Fruit fly (Drosophila melanogaster) whole organism, embryonic: ENCODE measurements around the gene CG17376.

Experiments
- Ada2b ChIP-seq: fragments of 200-800 bp; sonication (Bioruptor generic); IDR thresholded peaks from 2 replicates; pipeline ENCODE4 v1.3.6; 2022; ENCODE audit warnings: missing biosample characterization, missing genetic modification characterization
- B-H2 ChIP-seq: fragments of 200-800 bp; sonication (Bioruptor generic); optimal IDR thresholded peaks from 2 replicates; lab custom pipeline; 2018; ENCODE audit warnings: missing biosample characterization, mild to moderate bottlenecking, missing genetic modification characterization
- CG11247 ChIP-seq: fragments of 200-800 bp; sonication (Bioruptor generic); IDR thresholded peaks from 2 replicates; pipeline ENCODE4 v1.3.6; 2022; ENCODE audit warnings: missing biosample characterization, missing genetic modification characterization
- CG11456 ChIP-seq: fragments of 200-800 bp; sonication (Bioruptor generic); IDR thresholded peaks from 3 replicates; pipeline ENCODE4 v1.3.6; 2022; ENCODE audit warnings: missing biosample characterization, missing genetic modification characterization
- CG14014 ChIP-seq: fragments of 200-800 bp; sonication (Bioruptor generic); IDR thresholded peaks from 2 replicates; pipeline ENCODE4 v1.3.6; 2022; ENCODE audit warnings: missing biosample characterization, missing genetic modification characterization
- CG14050 ChIP-seq: fragments of 200-800 bp; sonication (Bioruptor generic); IDR thresholded peaks from 3 replicates; pipeline ENCODE4 v1.3.6; 2022; ENCODE audit warnings: missing biosample characterization, missing genetic modification characterization
- CG15269 ChIP-seq: fragments of 200-800 bp; sonication (Bioruptor generic); optimal IDR thresholded peaks from 2 replicates; lab custom pipeline; 2018; ENCODE audit warnings: missing biosample characterization, mild to moderate bottlenecking, missing genetic modification characterization, moderate library complexity
- CG16779 ChIP-seq: fragments of 200-800 bp; sonication (Bioruptor generic); IDR thresholded peaks from 2 replicates; pipeline ENCODE4 v1.3.6; 2022; ENCODE audit warnings: missing biosample characterization, missing genetic modification characterization
- CG16813 ChIP-seq: fragments of 200-800 bp; sonication (Bioruptor generic); IDR thresholded peaks from 3 replicates; pipeline ENCODE4 v1.3.6; 2022; ENCODE audit warnings: missing biosample characterization, missing genetic modification characterization; ENCODE audit not compliant: partially characterized antibody
- CG1792 ChIP-seq: fragments of 200-800 bp; sonication (Bioruptor generic); optimal IDR thresholded peaks from 2 replicates; lab custom pipeline; 2016; ENCODE audit warnings: missing biosample characterization, missing genetic modification characterization
- CG2712 ChIP-seq: fragments of 200-800 bp; optimal IDR thresholded peaks from 3 replicates; lab custom pipeline; 2019; ENCODE audit warnings: missing biosample characterization, mild to moderate bottlenecking, missing genetic modification characterization, moderate library complexity
- CG30020 ChIP-seq: fragments of 200-800 bp; optimal IDR thresholded peaks from 2 replicates; lab custom pipeline; 2019; ENCODE audit warnings: missing biosample characterization, mild to moderate bottlenecking, missing genetic modification characterization, moderate library complexity
- CG31365 ChIP-seq: fragments of 200-800 bp; sonication (Bioruptor generic); optimal IDR thresholded peaks from 2 replicates; lab custom pipeline; 2018; ENCODE audit warnings: missing biosample characterization, mild to moderate bottlenecking, missing genetic modification characterization
- CG32772 ChIP-seq: fragments of 200-800 bp; sonication (Bioruptor generic); IDR thresholded peaks from 2 replicates; pipeline ENCODE4 v1.3.6; 2022; ENCODE audit warnings: missing biosample characterization, missing genetic modification characterization
- CG33213 ChIP-seq: fragments of 200-800 bp; sonication (Bioruptor generic); optimal IDR thresholded peaks from 3 replicates; lab custom pipeline; 2016; ENCODE audit warnings: missing biosample characterization, missing genetic modification characterization
- CG6813 ChIP-seq: fragments of 200-800 bp; sonication (Bioruptor generic); optimal IDR thresholded peaks from 2 replicates; lab custom pipeline; 2017; ENCODE audit warnings: missing biosample characterization, missing genetic modification characterization, mild to moderate bottlenecking, moderate library complexity, missing genetic modification reagents
- CG7963 ChIP-seq: fragments of 200-800 bp; sonication (Bioruptor generic); IDR thresholded peaks from 3 replicates; pipeline ENCODE4 v1.3.6; 2022; ENCODE audit warnings: missing biosample characterization, missing genetic modification characterization; ENCODE audit not compliant: partially characterized antibody
- CG8290 ChIP-seq, 3 experiments: fragments of 200-800 bp; sonication (Bioruptor generic); optimal IDR thresholded peaks; 2 replicates each; lab custom pipeline; 2016 to 2019; ENCODE audit warnings: missing biosample characterization in 3 of 3, missing genetic modification characterization in 3 of 3, mild to moderate bottlenecking in 2 of 3, moderate library complexity in 1 of 3
- CG8478 ChIP-seq: fragments of >200 bp; optimal IDR thresholded peaks from 2 replicates; lab custom pipeline; 2018
- Dad ChIP-seq: fragments of 200-800 bp; sonication (Bioruptor generic); optimal IDR thresholded peaks from 3 replicates; lab custom pipeline; 2016; ENCODE audit warnings: missing biosample characterization, missing genetic modification characterization
- Dfd ChIP-seq, 2 experiments: fragments of >200 bp; optimal IDR thresholded peaks; 2 replicates each; lab custom pipeline; 2017; ENCODE audit warnings: missing biosample characterization in 2 of 2, missing genetic modification characterization in 2 of 2
- Fer1 ChIP-seq: fragments of 200-800 bp; sonication (Bioruptor generic); optimal IDR thresholded peaks from 2 replicates; lab custom pipeline; 2017; ENCODE audit warnings: missing biosample characterization, mild to moderate bottlenecking, missing genetic modification characterization
- Hr3 ChIP-seq: fragments of 200-800 bp; sonication (Bioruptor generic); optimal IDR thresholded peaks from 3 replicates; lab custom pipeline; 2016; ENCODE audit warnings: missing biosample characterization, missing genetic modification characterization
- Hsf ChIP-seq: fragments of 200-800 bp; sonication (Bioruptor generic); optimal IDR thresholded peaks from 3 replicates; lab custom pipeline; 2016; ENCODE audit warnings: missing biosample characterization, missing genetic modification characterization
- MBD-R2 ChIP-seq: fragments of 200-800 bp; sonication (Bioruptor generic); IDR thresholded peaks from 2 replicates; pipeline ENCODE4 v1.3.6; 2022; ENCODE audit warnings: missing biosample characterization, missing genetic modification characterization
- Mad ChIP-seq: fragments of 200-800 bp; sonication (Bioruptor generic); optimal IDR thresholded peaks from 2 replicates; lab custom pipeline; 2016; ENCODE audit warnings: missing biosample characterization, missing genetic modification characterization
- Nf-YC ChIP-seq: fragments of 200-800 bp; optimal IDR thresholded peaks from 3 replicates; lab custom pipeline; 2019; ENCODE audit warnings: missing biosample characterization, mild to moderate bottlenecking, missing genetic modification characterization, moderate library complexity
- Opbp ChIP-seq: fragments of 200-800 bp; sonication (Bioruptor generic); IDR thresholded peaks from 3 replicates; pipeline ENCODE4 v1.3.6; 2022; ENCODE audit warnings: missing biosample characterization, missing genetic modification characterization; ENCODE audit not compliant: partially characterized antibody
- Ptx1 ChIP-seq: fragments of 200-800 bp; sonication (Bioruptor generic); IDR thresholded peaks from 2 replicates; pipeline ENCODE4 v1.3.6; 2022; ENCODE audit warnings: missing biosample characterization, missing genetic modification characterization
- ato ChIP-seq: fragments of 200-800 bp; sonication (Bioruptor generic); IDR thresholded peaks from 2 replicates; pipeline ENCODE4 v1.3.6; 2022; ENCODE audit warnings: missing biosample characterization, missing genetic modification characterization; ENCODE audit not compliant: partially characterized antibody
- bsh ChIP-seq, 2 experiments: fragments of 200-800 bp; sonication (Bioruptor generic); optimal IDR thresholded peaks; 2 replicates each; lab custom pipeline; 2017 to 2018; ENCODE audit warnings: mild to moderate bottlenecking in 2 of 2, missing biosample characterization in 2 of 2, missing genetic modification characterization in 2 of 2, moderate library complexity in 1 of 2
- caup ChIP-seq: fragments of 200-800 bp; sonication (Bioruptor generic); optimal IDR thresholded peaks from 3 replicates; lab custom pipeline; 2017; ENCODE audit warnings: missing biosample characterization, mild to moderate bottlenecking, missing genetic modification characterization, moderate library complexity; ENCODE audit not compliant: severe bottlenecking
- chn ChIP-seq: fragments of 200-800 bp; sonication (Bioruptor generic); optimal IDR thresholded peaks from 2 replicates; lab custom pipeline; 2016; ENCODE audit warnings: missing biosample characterization, missing genetic modification characterization
- crol ChIP-seq: fragments of 200-800 bp; sonication (Bioruptor generic); IDR thresholded peaks from 2 replicates; pipeline ENCODE4 v1.3.6; 2022; ENCODE audit warnings: missing biosample characterization, missing genetic modification characterization
- dysf ChIP-seq: fragments of 200-800 bp; sonication (Bioruptor generic); IDR thresholded peaks from 3 replicates; pipeline ENCODE4 v1.3.6; 2022; ENCODE audit warnings: missing biosample characterization, missing genetic modification characterization
- gro ChIP-seq: fragments of 200-800 bp; sonication (Bioruptor generic); optimal IDR thresholded peaks from 2 replicates; lab custom pipeline; 2016; ENCODE audit warnings: missing biosample characterization, missing genetic modification characterization
- gsb-n ChIP-seq: fragments of 200-800 bp; sonication (Bioruptor generic); optimal IDR thresholded peaks from 3 replicates; lab custom pipeline; 2018; ENCODE audit warnings: missing biosample characterization, mild to moderate bottlenecking, missing genetic modification characterization
- ham ChIP-seq: fragments of 200-800 bp; sonication (Bioruptor generic); IDR thresholded peaks from 2 replicates; pipeline ENCODE4 v1.3.6; 2022; ENCODE audit warnings: missing biosample characterization, missing genetic modification characterization
- kah ChIP-seq: fragments of 200-800 bp; sonication (Bioruptor generic); optimal IDR thresholded peaks from 2 replicates; lab custom pipeline; 2018; ENCODE audit warnings: missing biosample characterization, mild to moderate bottlenecking, missing genetic modification characterization
- knrl ChIP-seq: fragments of 200-800 bp; sonication (Bioruptor generic); IDR thresholded peaks from 3 replicates; pipeline ENCODE4 v1.3.6; 2022; ENCODE audit warnings: missing biosample characterization, missing genetic modification characterization; ENCODE audit not compliant: partially characterized antibody
- lilli ChIP-seq: fragments of 200-800 bp; sonication (Bioruptor generic); optimal IDR thresholded peaks from 3 replicates; lab custom pipeline; 2016; ENCODE audit warnings: missing biosample characterization, missing genetic modification characterization
- mld ChIP-seq: fragments of 200-800 bp; sonication (Bioruptor generic); IDR thresholded peaks from 3 replicates; pipeline ENCODE4 v1.3.6; 2022; ENCODE audit warnings: missing biosample characterization, missing genetic modification characterization; ENCODE audit not compliant: partially characterized antibody
- nau ChIP-seq: fragments of 200-800 bp; sonication (Bioruptor generic); optimal IDR thresholded peaks from 3 replicates; lab custom pipeline; 2017; ENCODE audit warnings: missing biosample characterization, mild to moderate bottlenecking, missing genetic modification characterization, missing genetic modification reagents
- pan ChIP-seq, 4 experiments: fragments of >200 bp in 3 of 4; fragments of 200-800 bp in 1 of 4; sonication (Bioruptor generic) in 1 of 4; optimal IDR thresholded peaks in 3 of 4; IDR thresholded peaks in 1 of 4; 2 replicates each; pipeline versions ENCODE4 v1.3.6 to Lab custom; 2017 to 2022; ENCODE audit warnings: missing biosample characterization in 2 of 4, missing genetic modification characterization in 2 of 4, mixed read lengths in 1 of 4
- scrt ChIP-seq: fragments of 200-800 bp; sonication (Bioruptor generic); optimal IDR thresholded peaks from 2 replicates; lab custom pipeline; 2018; ENCODE audit warnings: missing biosample characterization, mild to moderate bottlenecking, missing genetic modification characterization, moderate library complexity
- sisA ChIP-seq: fragments of 200-800 bp; sonication (Bioruptor generic); IDR thresholded peaks from 2 replicates; pipeline ENCODE4 v1.3.6; 2022; ENCODE audit warnings: missing biosample characterization, missing genetic modification characterization
- slou ChIP-seq: fragments of 200-800 bp; sonication (Bioruptor generic); optimal IDR thresholded peaks from 3 replicates; lab custom pipeline; 2016; ENCODE audit warnings: missing biosample characterization, missing genetic modification characterization
- wdn ChIP-seq: fragments of 200-800 bp; sonication (Bioruptor generic); IDR thresholded peaks from 2 replicates; pipeline ENCODE4 v1.3.6; 2022; ENCODE audit warnings: missing biosample characterization, missing genetic modification characterization
- zfh2 ChIP-seq: fragments of 200-800 bp; sonication (Bioruptor generic); optimal IDR thresholded peaks from 2 replicates; lab custom pipeline; 2016; ENCODE audit warnings: missing biosample characterization, missing genetic modification characterization

The CG17376 gene

dm6 chr2L:6797408-6797807 lies 3.3 kb downstream of the CG17376 start (continued):
- TF ChIP-seq CG16813 (peak; percentile 41; the same call in 1 of the 3 replicates), kah (GFP tag; lab: Kevin White, UChicago) (no peak), Mad (peak; percentile 39), knrl (GFP tag; lab: Robert Waterston, UW) (peak; percentile 55; the same call in 1 of the 3 replicates), Nf-YC (tag; lab: Kevin White, UChicago) (peak; percentile 35), CG11456 (GFP tag; lab: Robert Waterston, UW) (peak; percentile 75), CG8290 (GFP tag; optimal IDR thresholded peaks at IDR 0.05; lab: Kevin White, UChicago) (peak; percentile 77), CG8290 (tag; optimal IDR thresholded peaks at IDR 0.05; lab: Kevin White, UChicago) (no peak), ato (GFP tag; lab: Robert Waterston, UW) (peak; percentile 61; the same call in 1 of the 2 replicates), Ada2b (GFP tag; lab: Robert Waterston, UW) (no peak), CG2712 (tag; lab: Kevin White, UChicago) (peak; percentile 65), CG7963 (no peak), sisA (GFP tag; lab: Robert Waterston, UW) (peak; percentile 43; the same call in 1 of the 2 replicates), Hsf (GFP tag; lab: Kevin White, UChicago) (peak; percentile 47), slou (GFP tag; lab: Kevin White, UChicago) (peak; percentile 55), CG33213 (GFP tag; lab: Kevin White, UChicago) (peak; percentile 77), dysf (GFP tag; lab: Robert Waterston, UW) (peak; percentile 54; the same call in 2 of the 3 replicates), CG11247 (GFP tag; lab: Robert Waterston, UW) (peak; percentile 47), CG32772 (peak; percentile 60; the same call in 1 of the 2 replicates), Fer1 (GFP tag; lab: Kevin White, UChicago) (no peak), bsh (GFP tag; optimal IDR thresholded peaks at IDR 0.05; lab: Kevin White, UChicago) (peak in 1 of 2 experiments; percentile 9), CG1792 (no peak), CG14014 (0 out of 2 replicates have a peak, but pooled peaks have one; percentile 21), wdn (GFP tag; lab: Robert Waterston, UW) (no peak), MBD-R2 (GFP tag; lab: Robert Waterston, UW) (0 out of 2 replicates have a peak, but pooled peaks have one; percentile 7), caup (peak; percentile 25), B-H2 (GFP tag; lab: Kevin White, UChicago) (peak; percentile 39), gsb-n (tag; lab: Kevin White, UChicago) (peak; percentile 24), Dad (GFP tag; lab: Kevin White, UChicago) (peak; percentile 29), CG14050 (GFP tag; lab: Robert Waterston, UW) (no peak), mld (GFP tag; lab: Robert Waterston, UW) (no peak), CG30020 (tag; lab: Kevin White, UChicago) (no peak), chn (GFP tag; lab: Kevin White, UChicago) (peak; percentile 23), CG16779 (GFP tag; lab: Robert Waterston, UW) (peak; percentile 40; the same call in 1 of the 2 replicates), Ptx1 (0 out of 2 replicates have a peak, but pooled peaks have one; percentile 38), Opbp (GFP tag; lab: Robert Waterston, UW) (peak; percentile 67; the same call in 1 of the 3 replicates), crol (GFP tag; lab: Robert Waterston, UW) (no peak), nau (GFP tag; lab: Kevin White, UChicago) (no peak), pan (optimal IDR thresholded peaks at IDR 0.05; lab: Kevin White, UChicago) (no peak), pan (GFP tag; optimal IDR thresholded peaks at IDR 0.05 in 1 of 2, IDR thresholded peaks at IDR 0.05 in 1 of 2) (peak in 1 of 2 experiments; percentile 30), CG6813 (no peak), CG15269 (tag; lab: Kevin White, UChicago) (no peak), gro (peak; percentile 37), zfh2 (GFP tag; lab: Kevin White, UChicago) (no peak), Dfd (GFP tag; optimal IDR thresholded peaks at IDR 0.05; lab: Kevin White, UChicago) (no peak), Hr3 (GFP tag; lab: Kevin White, UChicago) (peak; percentile 34), ham (GFP tag; lab: Robert Waterston, UW) (no peak), lilli (peak; percentile 51), CG8478 (lab: Kevin White, UChicago) (no peak), CG31365 (tag; lab: Kevin White, UChicago) (peak; percentile 3), scrt (GFP tag; lab: Kevin White, UChicago) (peak; percentile 2)
